Fruit fly (Drosophila melanogaster): ENCODE data around the gene CG6034.

DNA sequence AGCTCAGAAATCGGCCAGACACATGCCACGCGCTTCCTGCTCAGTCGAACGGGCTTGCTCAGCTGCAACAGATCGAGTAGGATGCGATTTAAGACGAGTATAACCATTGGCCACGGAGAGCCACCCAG is 11.3 kb upstream of the CG6034 start, which contains the start of gene CG32182:
- TF ChIP-seq CTCF (optimal IDR thresholded peaks at IDR 0.05) (no peak), CG8478 (optimal IDR thresholded peaks at IDR 0.05) (no peak)
